Worm (Caenorhabditis elegans) whole organism, L2 larva: ENCODE results near the gene F25B3.4.

Experiments used
- C34F6.9 ChIP-seq: fragments of 150-350 bp; optimal IDR thresholded peaks from 2 replicates; lab custom pipeline; 2014; ENCODE audit warnings: missing biosample characterization, missing genetic modification characterization
- F13H6.1 ChIP-seq: sonication (generic microtip); optimal IDR thresholded peaks from 2 replicates; lab custom pipeline; 2016; ENCODE audit warnings: missing genetic modification characterization, missing compliant biosample characterization
- R02D3.7 ChIP-seq: fragments of 150-350 bp; optimal IDR thresholded peaks from 2 replicates; lab custom pipeline; 2014; ENCODE audit warnings: missing biosample characterization, missing genetic modification characterization
- Y55F3AM.14 ChIP-seq: fragments of 200-800 bp; sonication (Bioruptor generic); optimal IDR thresholded peaks from 2 replicates; lab custom pipeline; 2018; ENCODE audit warnings: mild to moderate bottlenecking, missing genetic modification characterization, missing compliant biosample characterization
- ZK546.5 ChIP-seq: sonication (generic microtip); optimal IDR thresholded peaks from 2 replicates; lab custom pipeline; 2017; ENCODE audit warnings: missing biosample characterization, missing genetic modification characterization
- alr-1 ChIP-seq: fragments of 150-350 bp; optimal IDR thresholded peaks from 2 replicates; lab custom pipeline; 2014; ENCODE audit warnings: missing biosample characterization, missing genetic modification characterization
- aly-2 ChIP-seq: fragments of 150-350 bp; optimal IDR thresholded peaks from 2 replicates; lab custom pipeline; 2014; ENCODE audit warnings: missing biosample characterization, missing genetic modification characterization
- ama-1 ChIP-seq: fragments of 150-350 bp; optimal IDR thresholded peaks from 2 replicates; lab custom pipeline; 2018; ENCODE audit warnings: inconsistent platforms
- blmp-1 ChIP-seq: sonication (generic microtip); optimal IDR thresholded peaks from 2 replicates; lab custom pipeline; 2017; ENCODE audit warnings: missing genetic modification characterization, mild to moderate bottlenecking, missing compliant biosample characterization, antibody characterized with exemption, moderate library complexity; ENCODE audit not compliant: insufficient read depth
- ceh-16 ChIP-seq: fragments of 150-350 bp; optimal IDR thresholded peaks from 2 replicates; lab custom pipeline; 2014; ENCODE audit warnings: missing biosample characterization, missing genetic modification characterization
- ceh-82 ChIP-seq: fragments of 150-350 bp; optimal IDR thresholded peaks from 2 replicates; lab custom pipeline; 2014; ENCODE audit warnings: missing biosample characterization, missing genetic modification characterization
- crh-2 ChIP-seq: sonication (generic microtip); optimal IDR thresholded peaks from 2 replicates; lab custom pipeline; 2017; ENCODE audit warnings: missing biosample characterization, missing genetic modification characterization
- dmd-4 ChIP-seq: sonication (generic microtip); optimal IDR thresholded peaks from 2 replicates; lab custom pipeline; 2017; ENCODE audit warnings: missing biosample characterization, missing genetic modification characterization
- egl-27 ChIP-seq: sonication (generic microtip); optimal IDR thresholded peaks from 3 replicates; lab custom pipeline; 2017; ENCODE audit warnings: missing biosample characterization, missing genetic modification reagents, missing genetic modification characterization
- elt-3 ChIP-seq: sonication (generic microtip); optimal IDR thresholded peaks from 2 replicates; lab custom pipeline; 2017; ENCODE audit warnings: missing biosample characterization, missing genetic modification characterization
- fos-1 ChIP-seq: fragments of 150-350 bp; optimal IDR thresholded peaks from 2 replicates; lab custom pipeline; 2014; ENCODE audit warnings: missing biosample characterization, missing genetic modification characterization
- gmeb-1 ChIP-seq: fragments of 150-350 bp; optimal IDR thresholded peaks from 2 replicates; lab custom pipeline; 2014; ENCODE audit warnings: missing biosample characterization, missing genetic modification characterization
- lin-11 ChIP-seq: fragments of 150-350 bp; sonication (generic microtip); optimal IDR thresholded peaks from 2 replicates; lab custom pipeline; 2014; ENCODE audit warnings: missing biosample characterization, missing genetic modification characterization, inconsistent platforms, mixed read lengths
- lin-13 ChIP-seq: fragments of 150-350 bp; optimal IDR thresholded peaks from 2 replicates; lab custom pipeline; 2014; ENCODE audit warnings: missing biosample characterization, missing genetic modification reagents, missing genetic modification characterization
- lsy-2 ChIP-seq, 2 experiments: fragments of 150-350 bp in 1 of 2; sonication (generic microtip) in 1 of 2; optimal IDR thresholded peaks; 2 replicates each; lab custom pipeline; 2014 to 2017; ENCODE audit warnings: missing biosample characterization in 2 of 2, missing genetic modification characterization in 2 of 2
- mab-5 ChIP-seq: fragments of 150-350 bp; optimal IDR thresholded peaks from 2 replicates; lab custom pipeline; 2014; ENCODE audit warnings: missing biosample characterization, missing genetic modification characterization
- mbf-1 ChIP-seq: sonication (generic microtip); optimal IDR thresholded peaks from 2 replicates; lab custom pipeline; 2017; ENCODE audit warnings: missing biosample characterization, missing genetic modification characterization
- mdl-1 ChIP-seq, 2 experiments: fragments of 150-350 bp in 1 of 2; sonication (generic microtip) in 1 of 2; optimal IDR thresholded peaks; 2 replicates each; lab custom pipeline; 2017; ENCODE audit warnings: missing biosample characterization in 2 of 2, missing genetic modification characterization in 2 of 2
- nhr-10 ChIP-seq: sonication (generic microtip); optimal IDR thresholded peaks from 2 replicates; lab custom pipeline; 2017; ENCODE audit warnings: missing biosample characterization, missing genetic modification characterization
- nhr-11 ChIP-seq: fragments of 150-350 bp; optimal IDR thresholded peaks from 2 replicates; lab custom pipeline; 2014; ENCODE audit warnings: missing biosample characterization, missing genetic modification characterization
- nhr-12 ChIP-seq: fragments of 150-350 bp; optimal IDR thresholded peaks from 2 replicates; lab custom pipeline; 2014; ENCODE audit warnings: missing biosample characterization, missing genetic modification characterization
- nhr-129 ChIP-seq: fragments of 150-350 bp; optimal IDR thresholded peaks from 2 replicates; lab custom pipeline; 2014; ENCODE audit warnings: missing biosample characterization, missing genetic modification characterization
- nhr-23 ChIP-seq: fragments of 150-350 bp; optimal IDR thresholded peaks from 2 replicates; lab custom pipeline; 2014; ENCODE audit warnings: missing biosample characterization, missing genetic modification reagents, missing genetic modification characterization
- nhr-237 ChIP-seq: fragments of 150-350 bp; optimal IDR thresholded peaks from 2 replicates; lab custom pipeline; 2014; ENCODE audit warnings: missing biosample characterization, missing genetic modification characterization
- nhr-25 ChIP-seq: fragments of 150-350 bp; sonication (generic microtip); optimal IDR thresholded peaks from 3 replicates; lab custom pipeline; 2014; ENCODE audit warnings: missing biosample characterization, missing genetic modification characterization
- nhr-6 ChIP-seq: fragments of 150-350 bp; optimal IDR thresholded peaks from 2 replicates; lab custom pipeline; 2014; ENCODE audit warnings: missing biosample characterization, missing genetic modification characterization
- nhr-77 ChIP-seq: fragments of 150-350 bp; optimal IDR thresholded peaks from 2 replicates; lab custom pipeline; 2014; ENCODE audit warnings: missing biosample characterization, missing genetic modification characterization
- peb-1 ChIP-seq: fragments of 150-350 bp; optimal IDR thresholded peaks from 2 replicates; lab custom pipeline; 2014; ENCODE audit warnings: missing biosample characterization, missing genetic modification characterization
- sem-4 ChIP-seq: fragments of 150-350 bp; optimal IDR thresholded peaks from 2 replicates; lab custom pipeline; 2014; ENCODE audit warnings: missing biosample characterization, missing genetic modification reagents, missing genetic modification characterization
- skn-1 ChIP-seq: sonication (generic microtip); optimal IDR thresholded peaks from 2 replicates; lab custom pipeline; 2017; ENCODE audit warnings: missing biosample characterization, missing genetic modification characterization
- sma-3 ChIP-seq: sonication (generic microtip); optimal IDR thresholded peaks from 2 replicates; lab custom pipeline; 2016; ENCODE audit warnings: missing genetic modification reagents, missing genetic modification characterization, missing compliant biosample characterization
- sma-9 ChIP-seq, 2 experiments: fragments of 150-350 bp in 1 of 2; sonication (generic microtip) in 1 of 2; optimal IDR thresholded peaks; 2 replicates each; lab custom pipeline; 2014 to 2016; ENCODE audit warnings: missing genetic modification characterization in 2 of 2, mild to moderate bottlenecking in 1 of 2, missing biosample characterization in 1 of 2, missing compliant biosample characterization in 1 of 2, missing genetic modification reagents in 1 of 2, moderate library complexity in 1 of 2
- snpc-4 ChIP-seq: fragments of 150-350 bp; optimal IDR thresholded peaks from 2 replicates; lab custom pipeline; 2014; ENCODE audit warnings: missing biosample characterization, missing genetic modification characterization
- unc-39 ChIP-seq: fragments of 150-350 bp; optimal IDR thresholded peaks from 2 replicates; lab custom pipeline; 2014; ENCODE audit warnings: missing biosample characterization, missing genetic modification characterization
- unc-55 ChIP-seq: fragments of 150-350 bp; sonication (generic microtip); optimal IDR thresholded peaks from 3 replicates; lab custom pipeline; 2014; ENCODE audit warnings: missing biosample characterization, missing genetic modification reagents, missing genetic modification characterization
- unc-62 ChIP-seq: fragments of 150-350 bp; optimal IDR thresholded peaks from 2 replicates; lab custom pipeline; 2014; ENCODE audit warnings: missing biosample characterization, missing genetic modification reagents, missing genetic modification characterization
- zag-1 ChIP-seq: fragments of 150-350 bp; optimal IDR thresholded peaks from 2 replicates; lab custom pipeline; 2014; ENCODE audit warnings: missing biosample characterization, missing genetic modification characterization
- ztf-1 ChIP-seq: fragments of 200-800 bp; sonication (Bioruptor generic); conservative IDR thresholded peaks from 2 replicates; pipeline ENCODE4 v1.3.6; 2022; ENCODE audit warnings: missing genetic modification characterization, missing compliant biosample characterization
- ztf-11 ChIP-seq: sonication (generic microtip); optimal IDR thresholded peaks from 2 replicates; lab custom pipeline; 2017; ENCODE audit warnings: missing biosample characterization, missing genetic modification characterization
- ztf-4 ChIP-seq: fragments of 150-350 bp; optimal IDR thresholded peaks from 2 replicates; lab custom pipeline; 2014; ENCODE audit warnings: missing biosample characterization, missing genetic modification characterization

The F25B3.4 gene

DNA sequence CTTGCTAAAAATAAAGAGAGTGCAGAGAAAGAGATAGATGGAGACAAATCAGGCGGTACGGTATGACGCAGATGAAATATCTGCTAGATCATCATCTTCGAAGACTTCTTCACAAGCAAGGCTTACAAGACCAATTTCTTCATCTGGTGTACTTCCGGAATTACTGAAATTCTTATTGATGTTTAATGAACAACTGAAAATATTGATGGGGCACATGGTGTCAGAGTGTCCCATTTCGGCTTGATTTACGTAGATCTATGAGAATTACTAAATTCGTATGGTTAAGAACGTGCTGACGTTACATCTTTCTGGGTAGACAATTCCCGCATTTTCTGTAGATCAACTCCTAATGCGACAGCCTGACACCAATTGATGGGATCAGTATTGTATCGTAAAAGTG, 11.9 kb downstream of the F25B3.4 start:
- no peak for TF ChIP-seq mdl-1 (tag; optimal IDR thresholded peaks at IDR 0.05; lab: Kevin White, UChicago)
- TF ChIP-seq C34F6.9 (tag; lab: Kevin White, UChicago): no peak
- no peak for TF ChIP-seq nhr-10
- no peak for TF ChIP-seq F13H6.1 (tag; lab: Kevin White, UChicago)
- TF ChIP-seq sma-9 (GFP tag; optimal IDR thresholded peaks at IDR 0.05; lab: Kevin White, UChicago): no peak
- no peak for TF ChIP-seq sma-9 (tag; optimal IDR thresholded peaks at IDR 0.05; lab: Kevin White, UChicago)
- TF ChIP-seq lin-11: no peak
- no peak for TF ChIP-seq ceh-16 (tag; lab: Kevin White, UChicago)
- no peak for TF ChIP-seq ceh-82 (tag; lab: Kevin White, UChicago)
- TF ChIP-seq nhr-77 (tag; lab: Kevin White, UChicago): no peak
- no peak for TF ChIP-seq lsy-2 (tag; optimal IDR thresholded peaks at IDR 0.05; lab: Kevin White, UChicago)
- no peak for TF ChIP-seq ama-1 (lab: Kevin White, UChicago)
- TF ChIP-seq ZK546.5 (tag; lab: Kevin White, UChicago): no peak
- TF ChIP-seq nhr-129 (tag; lab: Kevin White, UChicago): no peak
- TF ChIP-seq blmp-1 (tag; lab: Kevin White, UChicago): no peak
- no peak for TF ChIP-seq zag-1 (tag; lab: Kevin White, UChicago)
- no peak for TF ChIP-seq aly-2
- TF ChIP-seq dmd-4 (tag; lab: Kevin White, UChicago): no peak
- TF ChIP-seq mab-5 (tag; lab: Kevin White, UChicago): no peak
- no peak for TF ChIP-seq crh-2
- TF ChIP-seq, all 48 proteins: peak for 0

- TF ChIP-seq lin-13 (GFP tag; lab: Kevin White, UChicago) (no peak), unc-55 (GFP tag; lab: Kevin White, UChicago) (peak; percentile 40), nhr-25 (tag; lab: Kevin White, UChicago) (no peak), sma-3 (GFP tag; lab: Kevin White, UChicago) (no peak), C34F6.9 (tag; lab: Kevin White, UChicago) (peak; percentile 32), sma-9 (GFP tag; optimal IDR thresholded peaks at IDR 0.05; lab: Kevin White, UChicago) (peak; percentile 29), sma-9 (tag; optimal IDR thresholded peaks at IDR 0.05; lab: Kevin White, UChicago) (no peak), lsy-2 (tag; optimal IDR thresholded peaks at IDR 0.05; lab: Kevin White, UChicago) (peak in 1 of 2 experiments; percentile 3), sem-4 (tag; lab: Kevin White, UChicago) (no peak)
Measured at ce11 chrV:9550313-9550712, 18.3 kb downstream of the F25B3.4 start, which contains the start of gene ehbp-1. Gene ehbp-1 (plus strand): TSS chrV:9550644.

DNA sequence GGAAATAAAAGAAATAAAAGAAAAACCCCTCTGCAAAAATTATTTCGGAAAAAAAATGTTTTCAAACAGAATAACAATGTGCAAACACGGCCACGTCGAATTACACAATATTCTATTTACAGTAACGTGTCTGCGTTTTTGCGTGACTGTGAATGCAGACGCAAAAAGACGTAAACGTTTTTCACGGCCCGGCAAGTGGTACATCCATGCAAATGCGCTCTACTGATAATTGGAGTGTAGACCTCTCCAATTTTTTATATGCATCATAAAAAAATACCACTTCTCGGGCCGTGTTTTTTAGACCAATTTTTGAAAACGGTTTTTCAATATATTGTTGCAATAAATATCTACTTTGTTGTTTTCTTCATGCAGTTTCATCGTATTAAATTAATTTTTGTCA, 19.1 kb downstream of the F25B3.4 start, which contains the start of gene nstp-10:
nstp-10 (minus strand) TSS at position 378 of the 400 bp plus-strand sequence.
- TF ChIP-seq crh-2: peak; percentile 19
- TF ChIP-seq nhr-10: no peak
- no peak for TF ChIP-seq ceh-16 (tag; lab: Kevin White, UChicago)
- no peak for TF ChIP-seq unc-62 (GFP tag; lab: Kevin White, UChicago)
- no peak for TF ChIP-seq ztf-4 (tag; lab: Kevin White, UChicago)
- no peak for TF ChIP-seq skn-1 (tag; lab: Kevin White, UChicago)
- TF ChIP-seq ceh-82 (tag; lab: Kevin White, UChicago): no peak
- TF ChIP-seq zag-1 (tag; lab: Kevin White, UChicago): no peak
- TF ChIP-seq elt-3 (tag; lab: Kevin White, UChicago): no peak
- peak; percentile 69 for TF ChIP-seq unc-55 (GFP tag; lab: Kevin White, UChicago)
- TF ChIP-seq mbf-1 (tag; lab: Kevin White, UChicago): no peak
- no peak for TF ChIP-seq nhr-12
- no peak for TF ChIP-seq ztf-11 (tag; lab: Kevin White, UChicago)
- TF ChIP-seq C34F6.9 (tag; lab: Kevin White, UChicago): peak; percentile 37
- peak; percentile 12 for TF ChIP-seq fos-1 (tag; lab: Kevin White, UChicago)
- no peak for TF ChIP-seq F13H6.1 (tag; lab: Kevin White, UChicago)
- TF ChIP-seq nhr-23 (tag; lab: Kevin White, UChicago): no peak
- TF ChIP-seq egl-27 (tag; lab: Kevin White, UChicago): no peak
- TF ChIP-seq sem-4 (tag; lab: Kevin White, UChicago): no peak
- TF ChIP-seq mdl-1 (tag; optimal IDR thresholded peaks at IDR 0.05; lab: Kevin White, UChicago): no peak
- no peak for TF ChIP-seq nhr-25 (tag; lab: Kevin White, UChicago)
- TF ChIP-seq ztf-1 (GFP tag; lab: Robert Waterston, UW): no peak
- no peak for TF ChIP-seq alr-1 (tag; lab: Kevin White, UChicago)
- TF ChIP-seq ZK546.5 (tag; lab: Kevin White, UChicago): no peak
- TF ChIP-seq lsy-2 (tag; optimal IDR thresholded peaks at IDR 0.05; lab: Kevin White, UChicago): peak; percentile 3 to 78
- no peak for TF ChIP-seq nhr-11 (tag; lab: Kevin White, UChicago)
- TF ChIP-seq sma-9 (GFP tag; optimal IDR thresholded peaks at IDR 0.05; lab: Kevin White, UChicago): no peak
- no peak for TF ChIP-seq sma-9 (tag; optimal IDR thresholded peaks at IDR 0.05; lab: Kevin White, UChicago)
- peak; percentile 55 for TF ChIP-seq nhr-129 (tag; lab: Kevin White, UChicago)
- TF ChIP-seq unc-39: no peak
- no peak for TF ChIP-seq peb-1 (tag; lab: Kevin White, UChicago)
- TF ChIP-seq Y55F3AM.14 (GFP tag; lab: Kevin White, UChicago): no peak
- no peak for TF ChIP-seq mab-5 (tag; lab: Kevin White, UChicago)
- TF ChIP-seq gmeb-1 (tag; lab: Kevin White, UChicago): peak; percentile 7
- no peak for TF ChIP-seq ama-1 (lab: Kevin White, UChicago)
- TF ChIP-seq snpc-4: no peak
- no peak for TF ChIP-seq aly-2
- TF ChIP-seq nhr-237 (tag; lab: Kevin White, UChicago): no peak
- no peak for TF ChIP-seq nhr-77 (tag; lab: Kevin White, UChicago)
- TF ChIP-seq nhr-6 (tag; lab: Kevin White, UChicago): no peak
- no peak for TF ChIP-seq sma-3 (GFP tag; lab: Kevin White, UChicago)
- TF ChIP-seq R02D3.7 (tag; lab: Kevin White, UChicago): no peak
- TF ChIP-seq lin-11: no peak
- peak; percentile 36 for TF ChIP-seq lin-13 (GFP tag; lab: Kevin White, UChicago)
- no peak for TF ChIP-seq blmp-1 (tag; lab: Kevin White, UChicago)
